Worm (Caenorhabditis elegans) whole organism, midembryonic: ENCODE results near the gene C13A10.2.

Source experiments
- T22C8.4 ChIP-seq: fragments of 200-800 bp; sonication (Bioruptor generic); IDR thresholded peaks from 2 replicates; pipeline ENCODE4 v1.3.6; 2022; ENCODE audit warnings: missing genetic modification characterization, missing compliant biosample characterization
- cog-1 ChIP-seq: sonication (generic microtip); optimal IDR thresholded peaks from 2 replicates; lab custom pipeline; 2016; ENCODE audit warnings: missing genetic modification characterization, missing compliant biosample characterization
- flt-1 ChIP-seq: fragments of 200-800 bp; sonication (Bioruptor generic); IDR thresholded peaks from 2 replicates; pipeline ENCODE4 v1.3.6; 2022; ENCODE audit warnings: missing genetic modification characterization, missing compliant biosample characterization
- ref-1 ChIP-seq: fragments of 200-800 bp; sonication (Bioruptor generic); conservative IDR thresholded peaks from 2 replicates; pipeline ENCODE4 v1.3.6; 2022; ENCODE audit warnings: missing genetic modification reagents, missing genetic modification characterization, missing compliant biosample characterization
- tab-1 ChIP-seq: fragments of 200-800 bp; sonication (Bioruptor generic); IDR thresholded peaks from 2 replicates; pipeline ENCODE4 v1.3.6; 2022; ENCODE audit warnings: missing genetic modification characterization, missing compliant biosample characterization

DNA sequence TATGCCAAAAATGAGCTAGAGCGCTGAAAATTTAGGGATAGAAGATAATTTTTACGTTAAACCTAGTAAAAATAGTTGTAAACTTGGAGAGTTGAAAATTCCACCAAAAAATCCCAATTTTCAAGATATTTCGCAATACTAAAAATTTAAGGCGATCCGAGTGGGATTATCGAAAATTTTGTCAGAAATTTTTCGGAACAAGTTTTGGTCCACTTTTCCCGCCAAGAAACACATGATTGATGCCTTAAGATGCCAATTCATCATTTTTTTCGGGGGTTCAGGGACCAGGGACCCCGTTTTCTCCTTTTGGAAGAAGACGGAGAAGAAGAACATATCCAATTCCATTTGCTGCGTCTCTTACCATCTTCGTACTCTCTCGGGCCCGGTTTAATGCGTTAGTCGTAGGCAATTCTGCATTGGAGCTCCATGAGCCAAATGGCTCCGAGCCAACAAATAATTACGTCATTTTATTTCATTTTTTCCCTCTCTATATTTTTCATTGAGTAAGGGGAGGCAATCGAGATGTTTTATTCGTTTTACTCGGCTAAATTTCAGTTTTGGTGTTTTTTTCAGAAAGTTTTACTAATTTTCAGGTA lies 13.2 kb downstream of the C13A10.2 start:
- no peak for TF ChIP-seq ref-1 (GFP tag; lab: Robert Waterston, UW)
- no peak for TF ChIP-seq flt-1 (GFP tag; lab: Robert Waterston, UW)
- no peak for TF ChIP-seq cog-1
- no peak for TF ChIP-seq T22C8.4 (GFP tag; lab: Robert Waterston, UW)
- no peak for TF ChIP-seq tab-1 (GFP tag; lab: Robert Waterston, UW)
